Worm (Caenorhabditis elegans): ENCODE results near the gene cdh-1.

cdh-1 gene

DNA sequence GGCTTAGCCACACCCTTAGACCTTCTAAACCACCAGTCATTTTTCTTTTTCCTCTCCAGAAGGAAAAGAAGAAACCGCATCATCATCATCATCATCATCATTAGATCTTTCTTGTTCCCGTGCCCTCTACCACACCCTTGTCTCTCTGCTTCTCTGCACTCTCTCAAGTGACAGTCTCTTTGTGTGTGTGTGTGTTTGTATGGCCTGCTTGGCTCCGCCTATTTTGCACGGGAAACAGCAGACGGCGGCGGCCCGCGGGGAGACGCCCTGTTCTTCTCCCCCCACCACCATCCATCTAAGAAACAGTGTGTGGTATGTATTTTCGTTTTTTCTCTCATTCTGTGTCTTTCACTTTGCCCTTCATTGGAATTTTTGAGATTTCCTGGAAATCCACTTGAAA is 38.9 kb upstream of the cdh-1 start (continued):
- TF ChIP-seq hlh-17 (GFP tag; optimal IDR thresholded peaks at IDR 0.05; ENCODE audit: borderline replicate concordance) (no peak), C34B4.2 (tag; optimal IDR thresholded peaks at IDR 0.05) (no peak), pax-3 (tag; optimal IDR thresholded peaks at IDR 0.05) (no peak), unc-130 (tag; optimal IDR thresholded peaks at IDR 0.05) (peak; percentile 16), ets-5 (GFP tag; IDR thresholded peaks at IDR 0.05) (no peak), zag-1 (tag; optimal IDR thresholded peaks at IDR 0.05) (no peak), nhr-237 (tag; optimal IDR thresholded peaks at IDR 0.05) (no peak), sup-37 (GFP tag; optimal IDR thresholded peaks at IDR 0.05) (no peak), lsy-2 (tag; optimal IDR thresholded peaks at IDR 0.05) (peak; percentile 35 to 67), pqm-1 (tag; optimal IDR thresholded peaks at IDR 0.05) (no peak), nhr-90 (tag; optimal IDR thresholded peaks at IDR 0.05; ENCODE audit: poor library complexity) (peak; percentile 84), unc-98 (GFP tag; IDR thresholded peaks at IDR 0.05) (no peak), lin-35 (GFP tag; optimal IDR thresholded peaks at IDR 0.05) (peak; percentile 14 to 77), fkh-10 (GFP tag; optimal IDR thresholded peaks at IDR 0.05) (no peak), aha-1 (tag; optimal IDR thresholded peaks at IDR 0.05) (no peak), xbp-1 (tag; optimal IDR thresholded peaks at IDR 0.05) (peak; percentile 46), irx-1 (tag; optimal IDR thresholded peaks at IDR 0.05) (peak; percentile 5), ceh-88 (GFP tag; IDR thresholded peaks at IDR 0.05) (no peak), jun-1 (tag; optimal IDR thresholded peaks at IDR 0.05) (peak; percentile 57), sptf-1 (tag; optimal IDR thresholded peaks at IDR 0.05) (no peak), mef-2 (tag; optimal IDR thresholded peaks at IDR 0.05) (no peak), fkh-4 (tag; optimal IDR thresholded peaks at IDR 0.05; ENCODE audit: borderline replicate concordance) (no peak), pag-3 (tag; optimal IDR thresholded peaks at IDR 0.05; ENCODE audit: borderline replicate concordance, insufficient read depth) (no peak), skn-1 (tag; optimal IDR thresholded peaks at IDR 0.05) (peak; percentile 39), grh-1 (GFP tag; IDR thresholded peaks at IDR 0.05) (peak; percentile 73), nhr-20 (tag; optimal IDR thresholded peaks at IDR 0.05) (peak; percentile 90), lin-14 (GFP tag; optimal IDR thresholded peaks at IDR 0.05) (peak; percentile 97), mep-1 (tag; optimal IDR thresholded peaks at IDR 0.05) (peak; percentile 54), ceh-8 (GFP tag; optimal IDR thresholded peaks at IDR 0.05) (no peak), unc-86 (tag; optimal IDR thresholded peaks at IDR 0.05) (no peak), ces-1 (GFP tag; optimal IDR thresholded peaks at IDR 0.05) (no peak), nhr-71 (tag; optimal IDR thresholded peaks at IDR 0.05) (peak; percentile 87), ceh-82 (tag; optimal IDR thresholded peaks at IDR 0.05) (peak in 1 of 3 experiments; percentile 19), nhr-77 (tag; optimal IDR thresholded peaks at IDR 0.05) (peak; percentile 64), ztf-11 (tag; optimal IDR thresholded peaks at IDR 0.05) (no peak), nhr-28 (tag; optimal IDR thresholded peaks at IDR 0.05) (no peak), mdl-1 (tag; optimal IDR thresholded peaks at IDR 0.05) (peak in 1 of 2 experiments; percentile 78), hpl-2 (GFP tag; optimal IDR thresholded peaks at IDR 0.05) (no peak), nhr-76 (tag; optimal IDR thresholded peaks at IDR 0.05) (no peak), tbx-2 (tag; optimal IDR thresholded peaks at IDR 0.05) (peak; percentile 77), aly-2 (tag; optimal IDR thresholded peaks at IDR 0.05) (no peak), lin-13 (GFP tag; optimal IDR thresholded peaks at IDR 0.05) (peak; percentile 56), alr-1 (tag; optimal IDR thresholded peaks at IDR 0.05; ENCODE audit: borderline replicate concordance) (no peak), sox-4 (tag; optimal IDR thresholded peaks at IDR 0.05) (no peak), Y116A8C.19 (tag; optimal IDR thresholded peaks at IDR 0.05; ENCODE audit: borderline replicate concordance) (no peak), snu-23 (GFP tag; optimal IDR thresholded peaks at IDR 0.05) (peak; percentile 88), nhr-85 (tag) (peak; percentile 99), swsn-7 (tag; optimal IDR thresholded peaks at IDR 0.05) (peak; percentile 46), ztf-4 (tag; optimal IDR thresholded peaks at IDR 0.05) (peak; percentile 25), dsc-1 (tag; optimal IDR thresholded peaks at IDR 0.05) (no peak), nhr-11 (tag; optimal IDR thresholded peaks at IDR 0.05) (no peak), mab-9 (GFP tag; IDR thresholded peaks at IDR 0.05) (no peak), lir-3 (tag; optimal IDR thresholded peaks at IDR 0.05; ENCODE audit: poor library complexity) (no peak)
